Worm (Caenorhabditis elegans): ENCODE results near the gene mrpl-41.

mrpl-41 gene

ce11 chrII:286551-286724 is 2.3 kb upstream of the mrpl-41 start, which contains the start of gene misc-1:
Gene misc-1 (plus strand): TSS chrII:286625.
- TF ChIP-seq tlp-1 (tag; optimal IDR thresholded peaks at IDR 0.05) (no peak), fkh-8 (tag; optimal IDR thresholded peaks at IDR 0.05) (no peak), fkh-4 (tag; optimal IDR thresholded peaks at IDR 0.05; ENCODE audit: borderline replicate concordance) (no peak), ceh-8 (GFP tag; optimal IDR thresholded peaks at IDR 0.05) (no peak), alr-1 (tag; optimal IDR thresholded peaks at IDR 0.05; ENCODE audit: borderline replicate concordance) (no peak), ceh-88 (GFP tag; IDR thresholded peaks at IDR 0.05) (no peak), mdl-1 (tag; optimal IDR thresholded peaks at IDR 0.05) (no peak), nhr-76 (tag; optimal IDR thresholded peaks at IDR 0.05) (no peak), zag-1 (tag; optimal IDR thresholded peaks at IDR 0.05) (no peak), mef-2 (tag; optimal IDR thresholded peaks at IDR 0.05) (no peak), sox-4 (tag; optimal IDR thresholded peaks at IDR 0.05) (no peak), nhr-84 (tag; optimal IDR thresholded peaks at IDR 0.05) (no peak), fos-1 (tag; optimal IDR thresholded peaks at IDR 0.05) (no peak)

- no peak for TF ChIP-seq blmp-1 (tag; optimal IDR thresholded peaks at IDR 0.05)
These were observed 1.5 kb downstream of the mrpl-41 start, which contains the start of gene djr-1.1 for ce11 chrII:290282-290681. Gene djr-1.1 (plus strand): TSS chrII:290582.

ce11 chrII:294606-295005 is 5.9 kb downstream of the mrpl-41 start, which contains the start of gene B0432.11:
Gene B0432.11 (minus strand): TSS chrII:294706.
- TF ChIP-seq vab-15 (tag; optimal IDR thresholded peaks at IDR 0.05) (no peak), dpl-1 (GFP tag; optimal IDR thresholded peaks at IDR 0.05) (no peak), lin-13 (GFP tag; optimal IDR thresholded peaks at IDR 0.05) (no peak), nhr-19 (GFP tag; conservative IDR thresholded peaks at IDR 0.05) (no peak), ztf-4 (tag; optimal IDR thresholded peaks at IDR 0.05) (no peak), blmp-1 (tag; optimal IDR thresholded peaks at IDR 0.05) (no peak), nhr-237 (tag; optimal IDR thresholded peaks at IDR 0.05) (no peak), snpc-4 (tag; optimal IDR thresholded peaks at IDR 0.05) (no peak), xbp-1 (tag; optimal IDR thresholded peaks at IDR 0.05) (no peak), ceh-63 (GFP tag; optimal IDR thresholded peaks at IDR 0.05) (no peak), tbx-2 (tag; optimal IDR thresholded peaks at IDR 0.05) (no peak), nhr-77 (tag; optimal IDR thresholded peaks at IDR 0.05) (no peak)

- TF ChIP-seq efl-1 (optimal IDR thresholded peaks at IDR 0.05) (no peak), efl-1 (GFP tag; optimal IDR thresholded peaks at IDR 0.05 in 1 of 2) (no peak), F16B12.6 (tag; optimal IDR thresholded peaks at IDR 0.05) (no peak), C34B4.2 (tag; optimal IDR thresholded peaks at IDR 0.05) (no peak), nhr-28 (tag; optimal IDR thresholded peaks at IDR 0.05) (no peak), dsc-1 (tag; optimal IDR thresholded peaks at IDR 0.05) (no peak), nhr-76 (tag; optimal IDR thresholded peaks at IDR 0.05) (no peak), lin-15B (tag; optimal IDR thresholded peaks at IDR 0.05) (no peak), unc-62 (GFP tag; optimal IDR thresholded peaks at IDR 0.05) (no peak), grh-1 (GFP tag; IDR thresholded peaks at IDR 0.05) (no peak), ztf-4 (tag; optimal IDR thresholded peaks at IDR 0.05) (no peak), aly-2 (tag; optimal IDR thresholded peaks at IDR 0.05) (no peak), elt-2 (tag; optimal IDR thresholded peaks at IDR 0.05) (no peak), fos-1 (tag; optimal IDR thresholded peaks at IDR 0.05) (no peak), sptf-1 (tag; optimal IDR thresholded peaks at IDR 0.05) (no peak)
These were observed 8.2 kb downstream of the mrpl-41 start, which contains the start of the genes clec-117 and B0432.1 for ce11 chrII:296911-297440. Gene clec-117 (minus strand): TSS chrII:297011. Gene B0432.1 (plus strand): TSS chrII:297390.

- no peak for TF ChIP-seq hlh-17 (GFP tag; optimal IDR thresholded peaks at IDR 0.05; ENCODE audit: borderline replicate concordance)
- no peak for TF ChIP-seq lir-3 (tag; optimal IDR thresholded peaks at IDR 0.05; ENCODE audit: poor library complexity)
- no peak for TF ChIP-seq lsy-2 (tag; optimal IDR thresholded peaks at IDR 0.05)
- no peak for TF ChIP-seq nhr-47 (tag; optimal IDR thresholded peaks at IDR 0.05)
- no peak for TF ChIP-seq skn-1 (tag; optimal IDR thresholded peaks at IDR 0.05)
- TF ChIP-seq sox-4 (tag; optimal IDR thresholded peaks at IDR 0.05): no peak
- TF ChIP-seq ama-1 (optimal IDR thresholded peaks at IDR 0.05): no peak
- TF ChIP-seq grh-1 (GFP tag; IDR thresholded peaks at IDR 0.05): no peak
- no peak for TF ChIP-seq ets-5 (GFP tag; IDR thresholded peaks at IDR 0.05)
- no peak for TF ChIP-seq C04F5.9 (tag; optimal IDR thresholded peaks at IDR 0.05)
- TF ChIP-seq mab-9 (GFP tag; IDR thresholded peaks at IDR 0.05): no peak
- no peak for TF ChIP-seq alr-1 (tag; optimal IDR thresholded peaks at IDR 0.05; ENCODE audit: borderline replicate concordance)
- TF ChIP-seq nhr-19 (GFP tag; conservative IDR thresholded peaks at IDR 0.05): no peak
- no peak for TF ChIP-seq efl-1 (optimal IDR thresholded peaks at IDR 0.05)
- no peak for TF ChIP-seq efl-1 (GFP tag; optimal IDR thresholded peaks at IDR 0.05 in 1 of 2)
- TF ChIP-seq zip-4 (GFP tag; optimal IDR thresholded peaks at IDR 0.05): no peak
- TF ChIP-seq lin-39 (tag; optimal IDR thresholded peaks at IDR 0.05): no peak
- no peak for TF ChIP-seq nhr-12 (tag; optimal IDR thresholded peaks at IDR 0.05)
These were observed 10.9 kb downstream of the mrpl-41 start, which contains the start of gene K01A2.6 for ce11 chrII:299684-300083. Gene K01A2.6 (plus strand): TSS chrII:299984.
